Worm (Caenorhabditis elegans): ENCODE measurements around the gene F36G9.7.

DNA sequence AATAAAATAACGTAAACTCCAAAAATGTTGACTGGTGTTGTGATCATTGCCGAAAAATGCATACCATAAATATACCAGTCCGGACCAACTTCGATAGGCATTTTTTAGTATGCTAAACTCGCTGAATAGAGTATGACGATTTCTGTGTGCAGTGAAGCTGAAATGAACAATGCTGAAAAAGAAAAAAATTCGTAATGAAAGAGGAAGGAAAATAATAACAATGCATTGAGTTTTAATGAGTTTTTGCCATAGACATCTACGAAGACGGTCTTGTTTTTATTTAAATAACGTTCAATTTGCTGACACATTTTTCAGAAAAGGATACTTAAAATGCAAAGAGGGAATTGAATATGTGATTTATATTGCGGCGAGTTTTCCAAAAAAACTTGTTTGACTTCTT is 2.0 kb downstream of the F36G9.7 start, which contains the start of gene sri-1:
- no peak for TF ChIP-seq ceh-82 (tag; optimal IDR thresholded peaks at IDR 0.05)
- no peak for TF ChIP-seq fos-1 (tag; optimal IDR thresholded peaks at IDR 0.05)
- TF ChIP-seq lin-15B (tag; optimal IDR thresholded peaks at IDR 0.05), result no peak
- TF ChIP-seq nhr-237 (tag; optimal IDR thresholded peaks at IDR 0.05), result no peak
